Worm (Caenorhabditis elegans) whole organism, L3 larva: ENCODE data around the gene txt-13.

ENCODE experiments used
- R02D3.7 ChIP-seq: fragments of 150-350 bp; optimal IDR thresholded peaks from 2 replicates; lab custom pipeline; 2014; ENCODE audit warnings: missing biosample characterization, missing genetic modification characterization
- ZK546.5 ChIP-seq: sonication (generic microtip); optimal IDR thresholded peaks from 2 replicates; lab custom pipeline; 2017; ENCODE audit warnings: missing biosample characterization, missing genetic modification characterization
- aly-2 ChIP-seq: fragments of 150-350 bp; optimal IDR thresholded peaks from 2 replicates; lab custom pipeline; 2014; ENCODE audit warnings: missing biosample characterization, missing genetic modification characterization
- ama-1 ChIP-seq: fragments of 150-350 bp; optimal IDR thresholded peaks from 2 replicates; lab custom pipeline; 2018
- ceh-28 ChIP-seq: fragments of 150-350 bp; optimal IDR thresholded peaks from 2 replicates; lab custom pipeline; 2014; ENCODE audit warnings: missing biosample characterization, missing genetic modification reagents, missing genetic modification characterization
- ceh-82 ChIP-seq: fragments of 150-350 bp; optimal IDR thresholded peaks from 2 replicates; lab custom pipeline; 2014; ENCODE audit warnings: missing biosample characterization, missing genetic modification characterization
- daf-12 ChIP-seq: fragments of 150-350 bp; optimal IDR thresholded peaks from 2 replicates; lab custom pipeline; 2014; ENCODE audit warnings: missing biosample characterization, missing genetic modification reagents, missing genetic modification characterization
- egl-27 ChIP-seq: sonication (generic microtip); optimal IDR thresholded peaks from 4 replicates; lab custom pipeline; 2017; ENCODE audit warnings: missing biosample characterization, missing genetic modification reagents, missing genetic modification characterization
- egl-5 ChIP-seq: fragments of 150-350 bp; optimal IDR thresholded peaks from 2 replicates; lab custom pipeline; 2017; ENCODE audit warnings: missing biosample characterization, missing genetic modification reagents, missing genetic modification characterization, inconsistent platforms
- elt-1 ChIP-seq: fragments of 150-350 bp; optimal IDR thresholded peaks from 2 replicates; lab custom pipeline; 2014; ENCODE audit warnings: missing biosample characterization, missing genetic modification characterization
- elt-2 ChIP-seq: sonication (generic microtip); optimal IDR thresholded peaks from 2 replicates; lab custom pipeline; 2016; ENCODE audit warnings: missing genetic modification reagents, mild to moderate bottlenecking, missing genetic modification characterization, missing compliant biosample characterization
- elt-3 ChIP-seq, 3 experiments: fragments of 150-350 bp in 1 of 3; sonication (generic microtip) in 2 of 3; optimal IDR thresholded peaks; 2 replicates in 2 of 3; 4 replicates in 1 of 3; lab custom pipeline; 2014 to 2017; ENCODE audit warnings: missing biosample characterization in 3 of 3, missing genetic modification characterization in 3 of 3
- eor-1 ChIP-seq, 2 experiments: fragments of 150-350 bp; optimal IDR thresholded peaks; 2 replicates each; lab custom pipeline; 2014 to 2018; ENCODE audit warnings: missing biosample characterization in 2 of 2, missing genetic modification characterization in 2 of 2
- fkh-2 ChIP-seq: fragments of 150-350 bp; optimal IDR thresholded peaks from 2 replicates; lab custom pipeline; 2014; ENCODE audit warnings: missing biosample characterization, missing genetic modification reagents, missing genetic modification characterization
- hmg-11 ChIP-seq: sonication (generic microtip); optimal IDR thresholded peaks from 2 replicates; lab custom pipeline; 2016; ENCODE audit warnings: missing genetic modification characterization, missing compliant biosample characterization
- jun-1 ChIP-seq: fragments of 150-350 bp; optimal IDR thresholded peaks from 2 replicates; lab custom pipeline; 2014; ENCODE audit warnings: missing biosample characterization, missing genetic modification reagents, missing genetic modification characterization
- lin-15B ChIP-seq: fragments of 150-350 bp; optimal IDR thresholded peaks from 2 replicates; lab custom pipeline; 2014; ENCODE audit warnings: missing biosample characterization, missing genetic modification characterization
- mdl-1 ChIP-seq: fragments of 150-350 bp; optimal IDR thresholded peaks from 2 replicates; lab custom pipeline; 2014; ENCODE audit warnings: missing biosample characterization, missing genetic modification characterization
- mml-1 ChIP-seq: fragments of 150-350 bp; sonication (generic microtip); optimal IDR thresholded peaks from 3 replicates; lab custom pipeline; 2014; ENCODE audit warnings: missing biosample characterization, missing genetic modification characterization
- nfya-1 ChIP-seq: sonication (generic microtip); optimal IDR thresholded peaks from 2 replicates; lab custom pipeline; 2017; ENCODE audit warnings: missing genetic modification characterization, mild to moderate bottlenecking, missing compliant biosample characterization, antibody characterized with exemption, moderate library complexity; ENCODE audit not compliant: insufficient read depth
- nhr-11 ChIP-seq: fragments of 150-350 bp; optimal IDR thresholded peaks from 2 replicates; lab custom pipeline; 2014; ENCODE audit warnings: missing biosample characterization, missing genetic modification characterization
- nhr-12 ChIP-seq: fragments of 150-350 bp; optimal IDR thresholded peaks from 2 replicates; lab custom pipeline; 2014; ENCODE audit warnings: missing biosample characterization, missing genetic modification characterization
- nhr-23 ChIP-seq: fragments of 150-350 bp; optimal IDR thresholded peaks from 2 replicates; lab custom pipeline; 2014; ENCODE audit warnings: missing biosample characterization, missing genetic modification reagents, missing genetic modification characterization
- nhr-237 ChIP-seq: fragments of 150-350 bp; optimal IDR thresholded peaks from 2 replicates; lab custom pipeline; 2014; ENCODE audit warnings: missing biosample characterization, missing genetic modification characterization
- nhr-25 ChIP-seq: sonication (generic microtip); optimal IDR thresholded peaks from 2 replicates; lab custom pipeline; 2017; ENCODE audit warnings: missing biosample characterization, missing genetic modification characterization
- nhr-43 ChIP-seq: sonication (generic microtip); optimal IDR thresholded peaks from 2 replicates; lab custom pipeline; 2016; ENCODE audit warnings: mild to moderate bottlenecking, missing genetic modification characterization, missing compliant biosample characterization; ENCODE audit not compliant: poor library complexity, severe bottlenecking
- nhr-67 ChIP-seq: fragments of 150-350 bp; optimal IDR thresholded peaks from 2 replicates; lab custom pipeline; 2014; ENCODE audit warnings: missing biosample characterization, missing genetic modification characterization
- nhr-76 ChIP-seq: fragments of 150-350 bp; sonication (generic microtip); optimal IDR thresholded peaks from 5 replicates; lab custom pipeline; 2014; ENCODE audit warnings: missing biosample characterization, missing genetic modification characterization
- nhr-77 ChIP-seq: fragments of 150-350 bp; optimal IDR thresholded peaks from 2 replicates; lab custom pipeline; 2014; ENCODE audit warnings: missing biosample characterization, missing genetic modification characterization
- pha-4 ChIP-seq: fragments of 150-350 bp; optimal IDR thresholded peaks from 2 replicates; lab custom pipeline; 2014; ENCODE audit warnings: missing biosample characterization, missing genetic modification reagents, missing genetic modification characterization
- pqm-1 ChIP-seq: fragments of 150-350 bp; optimal IDR thresholded peaks from 2 replicates; lab custom pipeline; 2017; ENCODE audit warnings: missing biosample characterization, missing genetic modification characterization, inconsistent platforms
- sea-2 ChIP-seq: fragments of 150-350 bp; sonication (generic microtip); optimal IDR thresholded peaks from 4 replicates; lab custom pipeline; 2014; ENCODE audit warnings: missing biosample characterization, missing genetic modification reagents, missing genetic modification characterization
- skn-1 ChIP-seq: fragments of 150-350 bp; optimal IDR thresholded peaks from 2 replicates; lab custom pipeline; 2014; ENCODE audit warnings: missing biosample characterization, missing genetic modification characterization
- snpc-4 ChIP-seq: fragments of 150-350 bp; optimal IDR thresholded peaks from 2 replicates; lab custom pipeline; 2014; ENCODE audit warnings: missing biosample characterization, missing genetic modification characterization
- zag-1 ChIP-seq: fragments of 150-350 bp; optimal IDR thresholded peaks from 2 replicates; lab custom pipeline; 2014; ENCODE audit warnings: missing biosample characterization, missing genetic modification characterization
- ztf-11 ChIP-seq: fragments of 150-350 bp; optimal IDR thresholded peaks from 2 replicates; lab custom pipeline; 2014; ENCODE audit warnings: missing biosample characterization, missing genetic modification characterization
- ztf-4 ChIP-seq: fragments of 150-350 bp; optimal IDR thresholded peaks from 2 replicates; lab custom pipeline; 2014; ENCODE audit warnings: missing biosample characterization, missing genetic modification characterization

txt-13 gene

ce11 chrII:10541923-10542486 is 28.4 kb upstream of the txt-13 start, which contains the start of gene pro-1 (continued):
- TF ChIP-seq nhr-77 (tag; lab: Kevin White, UChicago): no peak
- TF ChIP-seq sea-2: no peak

- TF ChIP-seq nhr-43 (tag; lab: Kevin White, UChicago): peak; percentile 70
- peak; percentile 69 for TF ChIP-seq nhr-25 (tag; lab: Kevin White, UChicago)
- TF ChIP-seq nhr-237 (tag; lab: Kevin White, UChicago): no peak
- no peak for TF ChIP-seq ZK546.5 (tag; lab: Kevin White, UChicago)
- peak; percentile 12 for TF ChIP-seq jun-1 (tag; lab: Kevin White, UChicago)
- no peak for TF ChIP-seq elt-1 (tag; lab: Kevin White, UChicago)
- peak; percentile 40 for TF ChIP-seq nfya-1 (tag; lab: Kevin White, UChicago)
- peak; percentile 50 for TF ChIP-seq nhr-23 (tag; lab: Kevin White, UChicago)
- TF ChIP-seq hmg-11 (tag; lab: Kevin White, UChicago): no peak
- no peak for TF ChIP-seq zag-1 (tag; lab: Kevin White, UChicago)
- TF ChIP-seq ztf-4 (tag; lab: Kevin White, UChicago): peak; percentile 62
- TF ChIP-seq ama-1 (lab: Kevin White, UChicago): peak; percentile 90
- peak; percentile 1 for TF ChIP-seq nhr-11 (tag; lab: Kevin White, UChicago)
Observed at ce11 chrII:10542654-10543456, 27.5 kb upstream of the txt-13 start.

ce11 chrII:10543457-10544137 is 26.8 kb upstream of the txt-13 start:
- no peak for TF ChIP-seq nfya-1 (tag; lab: Kevin White, UChicago)
- no peak for TF ChIP-seq aly-2 (tag; lab: Kevin White, UChicago)
- TF ChIP-seq ceh-82 (tag; lab: Kevin White, UChicago): no peak
- peak in 1 of 3 experiments; percentile 11 for TF ChIP-seq elt-3 (tag; optimal IDR thresholded peaks at IDR 0.05; lab: Kevin White, UChicago)
- no peak for TF ChIP-seq lin-15B (tag; lab: Kevin White, UChicago)
- no peak for TF ChIP-seq nhr-12 (tag; lab: Kevin White, UChicago)
- no peak for TF ChIP-seq R02D3.7
- peak; percentile 9 for TF ChIP-seq jun-1 (tag; lab: Kevin White, UChicago)
- TF ChIP-seq eor-1 (tag; optimal IDR thresholded peaks at IDR 0.05; lab: Kevin White, UChicago): no peak
- TF ChIP-seq fkh-2: no peak
- TF ChIP-seq skn-1 (tag; lab: Kevin White, UChicago): no peak
- TF ChIP-seq pha-4 (tag; lab: Kevin White, UChicago): peak; percentile 27
- no peak for TF ChIP-seq mml-1 (tag; lab: Kevin White, UChicago)
- TF ChIP-seq daf-12: no peak
- TF ChIP-seq ama-1 (lab: Kevin White, UChicago): peak; percentile 47
- no peak for TF ChIP-seq elt-2
- no peak for TF ChIP-seq mdl-1 (tag; lab: Kevin White, UChicago)
- TF ChIP-seq snpc-4 (tag; lab: Kevin White, UChicago): no peak
- no peak for TF ChIP-seq ztf-11 (tag; lab: Kevin White, UChicago)
- TF ChIP-seq nhr-76 (tag; lab: Kevin White, UChicago): no peak
- TF ChIP-seq nhr-11 (tag; lab: Kevin White, UChicago): no peak
- no peak for TF ChIP-seq nhr-67 (tag; lab: Kevin White, UChicago)
- TF ChIP-seq ceh-28 (tag; lab: Kevin White, UChicago): no peak
- no peak for TF ChIP-seq pqm-1 (tag; lab: Kevin White, UChicago)
- no peak for TF ChIP-seq egl-27 (tag; lab: Kevin White, UChicago)
- TF ChIP-seq nhr-237 (tag; lab: Kevin White, UChicago): no peak
- no peak for TF ChIP-seq egl-5 (tag; lab: Kevin White, UChicago)
- no peak for TF ChIP-seq hmg-11 (tag; lab: Kevin White, UChicago)
- TF ChIP-seq sea-2: no peak
- TF ChIP-seq nhr-25 (tag; lab: Kevin White, UChicago): peak; percentile 8
- peak; percentile 7 for TF ChIP-seq elt-1 (tag; lab: Kevin White, UChicago)
